Worm (Caenorhabditis elegans): Measurements from ENCODE around the gene gcy-19.
"Not testable (repeated sequence)": the region's sequence is repeated elsewhere in the genome, so short reads cannot be mapped to it uniquely, and the experiment has no call there.

ce11 chrII:3290544-3290943 lies 31.4 kb upstream of the gcy-19 start, which contains the start of gene F39E9.14:
- not testable (repeated sequence) for TF ChIP-seq syd-9 (tag; optimal IDR thresholded peaks at IDR 0.05); ama-1 (optimal IDR thresholded peaks at IDR 0.05); elt-2 (tag; optimal IDR thresholded peaks at IDR 0.05); hlh-13 (GFP tag; optimal IDR thresholded peaks at IDR 0.05); dve-1 (tag; optimal IDR thresholded peaks at IDR 0.05); hlh-30 (tag; optimal IDR thresholded peaks at IDR 0.05; ENCODE audit: insufficient read depth); nhr-11 (tag; optimal IDR thresholded peaks at IDR 0.05); ceh-45 (GFP tag; IDR thresholded peaks at IDR 0.05); ahr-1 (tag; optimal IDR thresholded peaks at IDR 0.05); che-1 (tag; optimal IDR thresholded peaks at IDR 0.05); pag-3 (tag; optimal IDR thresholded peaks at IDR 0.05; ENCODE audit: borderline replicate concordance); ceh-31 (tag; optimal IDR thresholded peaks at IDR 0.05)

Data from whole organism, late embryonic.